Fruit fly (Drosophila melanogaster) whole organism, pupa: Measurements from ENCODE around the gene CG6333.

Experiments
- CG10348 ChIP-seq: fragments of 200-800 bp; sonication (Bioruptor generic); IDR thresholded peaks from 2 replicates; pipeline ENCODE4 v1.3.6; 2022; ENCODE audit warnings: missing biosample characterization, missing genetic modification characterization
- CG13204 ChIP-seq: fragments of 200-800 bp; sonication (Bioruptor generic); optimal IDR thresholded peaks from 2 replicates; lab custom pipeline; 2018; ENCODE audit warnings: missing biosample characterization, mild to moderate bottlenecking, missing genetic modification characterization, moderate library complexity
- CG15710 ChIP-seq: fragments of 200-800 bp; sonication (Bioruptor generic); optimal IDR thresholded peaks from 2 replicates; lab custom pipeline; 2018; ENCODE audit warnings: missing biosample characterization, mild to moderate bottlenecking, missing genetic modification characterization, moderate library complexity
- CG34367 ChIP-seq: fragments of 200-800 bp; sonication (Bioruptor generic); optimal IDR thresholded peaks from 2 replicates; lab custom pipeline; 2018; ENCODE audit warnings: missing biosample characterization, mild to moderate bottlenecking, missing genetic modification characterization
- CG4496 ChIP-seq: fragments of 200-800 bp; sonication (Bioruptor generic); IDR thresholded peaks from 3 replicates; pipeline ENCODE4 v1.3.6; 2022; ENCODE audit warnings: missing biosample characterization, missing genetic modification characterization
- CG8301 ChIP-seq: fragments of 200-800 bp; sonication (Bioruptor generic); optimal IDR thresholded peaks from 2 replicates; lab custom pipeline; 2018; ENCODE audit warnings: missing biosample characterization, mild to moderate bottlenecking, missing genetic modification characterization
- CG9948 ChIP-seq: fragments of 200-800 bp; sonication (Bioruptor generic); optimal IDR thresholded peaks from 2 replicates; lab custom pipeline; 2018; ENCODE audit warnings: missing biosample characterization, mild to moderate bottlenecking, missing genetic modification characterization, moderate library complexity
- Pif1A ChIP-seq: fragments of 200-800 bp; sonication (Bioruptor generic); optimal IDR thresholded peaks from 3 replicates; lab custom pipeline; 2016; ENCODE audit warnings: missing biosample characterization, missing genetic modification characterization
- gl ChIP-seq: fragments of 200-800 bp; sonication (Bioruptor generic); optimal IDR thresholded peaks from 2 replicates; lab custom pipeline; 2018; ENCODE audit warnings: missing biosample characterization, mild to moderate bottlenecking, missing genetic modification characterization

DNA sequence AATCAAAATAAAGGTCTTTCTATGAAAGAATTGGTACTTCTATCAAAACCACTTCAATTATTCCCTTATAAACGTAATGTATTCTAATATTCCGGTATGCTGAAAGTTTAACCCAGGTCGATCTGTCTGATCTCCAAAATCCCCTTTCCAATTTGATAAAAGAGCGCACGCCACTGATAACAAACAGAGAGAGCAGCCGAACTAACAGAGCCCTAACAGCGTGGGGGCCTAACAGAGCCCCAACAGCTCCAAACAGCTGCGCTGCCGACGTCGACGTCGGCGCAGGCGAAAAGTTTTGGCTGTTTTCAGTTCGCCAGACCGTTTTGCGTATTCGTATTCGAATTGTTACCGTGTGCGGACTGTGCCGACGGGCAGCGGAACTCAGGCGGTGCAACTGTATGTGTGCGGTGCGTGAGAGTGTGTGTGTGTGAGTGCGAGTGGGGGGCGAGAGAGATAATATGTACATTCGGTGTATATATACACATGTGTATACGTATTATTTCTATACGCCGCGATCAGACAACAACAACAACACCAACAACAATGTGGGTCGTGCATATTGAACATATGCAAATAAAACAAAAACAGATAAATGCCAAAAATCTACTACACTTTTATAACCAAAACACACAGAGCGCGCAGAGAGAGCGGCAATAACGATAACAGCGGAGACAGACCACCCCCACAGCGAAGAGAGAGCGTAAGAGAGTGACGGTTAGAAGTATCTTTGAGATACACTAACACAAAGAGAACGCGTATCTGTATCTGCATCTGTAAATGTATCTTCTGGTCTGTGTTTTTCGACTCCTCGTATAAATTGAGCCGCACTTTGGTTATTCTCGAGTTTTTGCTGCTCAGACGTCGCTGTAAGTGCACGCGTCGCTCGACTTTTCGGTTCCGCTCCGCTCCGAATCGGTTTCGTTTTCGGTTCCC lies 1.0 kb upstream of the CG6333 start, which contains the start of gene Oatp74D:
- TF ChIP-seq gl (tag; lab: Kevin White, UChicago) (no peak), CG8301 (peak; percentile 34), CG15710 (tag; lab: Kevin White, UChicago) (no peak), CG34367 (tag; lab: Kevin White, UChicago) (no peak), CG9948 (tag; lab: Kevin White, UChicago) (peak; percentile 32), Pif1A (GFP tag; lab: Kevin White, UChicago) (peak; percentile 71), CG10348 (GFP tag; lab: Robert Waterston, UW) (no peak), CG13204 (peak; percentile 86), CG4496 (GFP tag; lab: Robert Waterston, UW) (peak; percentile 86)
